Fruit fly (Drosophila melanogaster) whole organism, adult: Measurements from ENCODE around the gene TfIIA-S.

ENCODE experiments used
- Hr96 ChIP-seq: fragments of 200-800 bp; sonication (Bioruptor generic); optimal IDR thresholded peaks from 2 replicates; lab custom pipeline; 2016; ENCODE audit warnings: missing biosample characterization, missing genetic modification characterization
- ovo ChIP-seq: fragments of 200-800 bp; sonication (Bioruptor generic); optimal IDR thresholded peaks from 2 replicates; lab custom pipeline; 2016; ENCODE audit warnings: missing biosample characterization, missing genetic modification characterization

dm6 chr3R:23874752-23875151, 16.1 kb downstream of the TfIIA-S start:
- TF ChIP-seq ovo (GFP tag; lab: Kevin White, UChicago) (no peak), Hr96 (no peak)
